Fruit fly (Drosophila melanogaster) whole organism, embryonic: ENCODE results near the gene ND-39.

ENCODE experiments used
- ATbp ChIP-seq: fragments of 200-800 bp; sonication (Bioruptor generic); optimal IDR thresholded peaks from 2 replicates; lab custom pipeline; 2017; ENCODE audit warnings: missing biosample characterization, mild to moderate bottlenecking, missing genetic modification characterization, missing genetic modification reagents
- Ada2b ChIP-seq: fragments of 200-800 bp; sonication (Bioruptor generic); IDR thresholded peaks from 2 replicates; pipeline ENCODE4 v1.3.6; 2022; ENCODE audit warnings: missing biosample characterization, missing genetic modification characterization
- Bgb ChIP-seq: fragments of 200-800 bp; sonication (Bioruptor generic); IDR thresholded peaks from 2 replicates; pipeline ENCODE4 v1.3.6; 2022; ENCODE audit warnings: missing biosample characterization, missing genetic modification characterization; ENCODE audit not compliant: partially characterized antibody
- Blimp-1 ChIP-seq: fragments of 200-800 bp; sonication (Bioruptor generic); optimal IDR thresholded peaks from 3 replicates; lab custom pipeline; 2018; ENCODE audit warnings: missing biosample characterization, missing genetic modification characterization, mild to moderate bottlenecking, moderate library complexity, missing genetic modification reagents
- CG12071 ChIP-seq: fragments of 200-800 bp; sonication (Bioruptor generic); optimal IDR thresholded peaks from 3 replicates; lab custom pipeline; 2018; ENCODE audit warnings: missing biosample characterization, mild to moderate bottlenecking, missing genetic modification characterization
- CG14441 ChIP-seq: fragments of 200-800 bp; sonication (Bioruptor generic); IDR thresholded peaks from 2 replicates; pipeline ENCODE4 v1.3.6; 2022; ENCODE audit warnings: missing biosample characterization, missing genetic modification characterization
- CG15011 ChIP-seq: fragments of 200-800 bp; sonication (Bioruptor generic); optimal IDR thresholded peaks from 3 replicates; lab custom pipeline; 2018; ENCODE audit warnings: missing biosample characterization, mild to moderate bottlenecking, missing genetic modification characterization
- CG15601 ChIP-seq: fragments of 200-800 bp; sonication (Bioruptor generic); optimal IDR thresholded peaks from 3 replicates; lab custom pipeline; 2019; ENCODE audit warnings: missing biosample characterization, mild to moderate bottlenecking, missing genetic modification characterization, moderate library complexity
- CG1792 ChIP-seq: fragments of 200-800 bp; sonication (Bioruptor generic); optimal IDR thresholded peaks from 2 replicates; lab custom pipeline; 2016; ENCODE audit warnings: missing biosample characterization, missing genetic modification characterization
- CG31365 ChIP-seq: fragments of 200-800 bp; sonication (Bioruptor generic); optimal IDR thresholded peaks from 2 replicates; lab custom pipeline; 2018; ENCODE audit warnings: missing biosample characterization, mild to moderate bottlenecking, missing genetic modification characterization
- CG33557 ChIP-seq: fragments of 200-800 bp; sonication (Bioruptor generic); optimal IDR thresholded peaks from 2 replicates; lab custom pipeline; 2019; ENCODE audit warnings: missing biosample characterization, mild to moderate bottlenecking, missing genetic modification characterization, moderate library complexity
- CG34422 ChIP-seq: fragments of 200-800 bp; sonication (Bioruptor generic); IDR thresholded peaks from 3 replicates; pipeline ENCODE4 v1.3.6; 2022; ENCODE audit warnings: missing biosample characterization, missing genetic modification characterization
- CG3847 ChIP-seq: fragments of 200-800 bp; sonication (Bioruptor generic); IDR thresholded peaks from 2 replicates; pipeline ENCODE4 v1.3.6; 2022; ENCODE audit warnings: missing biosample characterization, missing genetic modification characterization
- CG42726 ChIP-seq: fragments of 200-800 bp; sonication (Bioruptor generic); IDR thresholded peaks from 2 replicates; pipeline ENCODE4 v1.3.6; 2022; ENCODE audit warnings: missing biosample characterization, missing genetic modification characterization; ENCODE audit not compliant: partially characterized antibody
- CG4854 ChIP-seq: fragments of 200-800 bp; sonication (Bioruptor generic); optimal IDR thresholded peaks from 2 replicates; lab custom pipeline; 2016; ENCODE audit warnings: missing biosample characterization, missing genetic modification characterization, inconsistent platforms
- CG6175 ChIP-seq: fragments of 200-800 bp; sonication (Bioruptor generic); IDR thresholded peaks from 3 replicates; pipeline ENCODE4 v1.3.6; 2022; ENCODE audit warnings: missing biosample characterization, missing genetic modification characterization
- CG7839 ChIP-seq: fragments of 200-800 bp; sonication (Bioruptor generic); optimal IDR thresholded peaks from 3 replicates; lab custom pipeline; 2018; ENCODE audit warnings: missing biosample characterization, mild to moderate bottlenecking, missing genetic modification characterization, moderate library complexity
- CHES-1-like ChIP-seq: fragments of 200-800 bp; sonication (Bioruptor generic); optimal IDR thresholded peaks from 2 replicates; lab custom pipeline; 2016; ENCODE audit warnings: missing biosample characterization, missing genetic modification characterization
- Chrac-16 ChIP-seq: fragments of 200-800 bp; sonication (Bioruptor generic); optimal IDR thresholded peaks from 3 replicates; lab custom pipeline; 2016; ENCODE audit warnings: missing biosample characterization, missing genetic modification characterization
- D ChIP-seq, 2 experiments: fragments of 200-800 bp in 1 of 2; fragments of >200 bp in 1 of 2; sonication (Bioruptor generic) in 1 of 2; optimal IDR thresholded peaks; 2 replicates in 1 of 2; 3 replicates in 1 of 2; lab custom pipeline; 2017; ENCODE audit warnings: mild to moderate bottlenecking in 1 of 2, missing biosample characterization in 1 of 2, missing genetic modification characterization in 1 of 2, missing genetic modification reagents in 1 of 2
- Fer1 ChIP-seq: fragments of 200-800 bp; sonication (Bioruptor generic); optimal IDR thresholded peaks from 2 replicates; lab custom pipeline; 2017; ENCODE audit warnings: missing biosample characterization, mild to moderate bottlenecking, missing genetic modification characterization
- Fer3 ChIP-seq: fragments of 200-800 bp; sonication (Bioruptor generic); optimal IDR thresholded peaks from 2 replicates; lab custom pipeline; 2018; ENCODE audit warnings: missing biosample characterization, mild to moderate bottlenecking, missing genetic modification characterization, moderate library complexity
- Gsc ChIP-seq: fragments of 200-800 bp; sonication (Bioruptor generic); IDR thresholded peaks from 2 replicates; pipeline ENCODE4 v1.3.6; 2022; ENCODE audit warnings: missing biosample characterization, missing genetic modification characterization
- Jarid2 ChIP-seq: fragments of 200-800 bp; sonication (Bioruptor generic); optimal IDR thresholded peaks from 3 replicates; lab custom pipeline; 2017; ENCODE audit warnings: mild to moderate bottlenecking, missing biosample characterization, missing genetic modification reagents, missing genetic modification characterization
- Nf-YC ChIP-seq: fragments of 200-800 bp; optimal IDR thresholded peaks from 3 replicates; lab custom pipeline; 2019; ENCODE audit warnings: missing biosample characterization, mild to moderate bottlenecking, missing genetic modification characterization, moderate library complexity
- NfI ChIP-seq: fragments of 200-800 bp; sonication (Bioruptor generic); optimal IDR thresholded peaks from 3 replicates; lab custom pipeline; 2018; ENCODE audit warnings: missing biosample characterization, mild to moderate bottlenecking, missing genetic modification characterization, moderate library complexity
- Poxn ChIP-seq: fragments of 200-800 bp; sonication (Bioruptor generic); IDR thresholded peaks from 2 replicates; pipeline ENCODE4 v1.3.6; 2022; ENCODE audit warnings: missing biosample characterization, missing genetic modification characterization
- Spps ChIP-seq: fragments of 200-800 bp; sonication (Bioruptor generic); optimal IDR thresholded peaks from 2 replicates; lab custom pipeline; 2018; ENCODE audit warnings: missing biosample characterization, mild to moderate bottlenecking, missing genetic modification characterization
- TFAM ChIP-seq: fragments of 200-800 bp; sonication (Bioruptor generic); optimal IDR thresholded peaks from 2 replicates; lab custom pipeline; 2017; ENCODE audit warnings: missing biosample characterization, missing genetic modification characterization, inconsistent platforms
- Xrp1 ChIP-seq: fragments of 200-800 bp; sonication (Bioruptor generic); IDR thresholded peaks from 2 replicates; pipeline ENCODE4 v1.3.6; 2022; ENCODE audit warnings: missing biosample characterization, missing genetic modification characterization
- ac ChIP-seq: fragments of 200-800 bp; sonication (Bioruptor generic); optimal IDR thresholded peaks from 3 replicates; lab custom pipeline; 2017; ENCODE audit warnings: missing biosample characterization, mild to moderate bottlenecking, missing genetic modification characterization
- btn ChIP-seq: fragments of 200-800 bp; sonication (Bioruptor generic); optimal IDR thresholded peaks from 2 replicates; lab custom pipeline; 2016; ENCODE audit warnings: missing biosample characterization, missing genetic modification characterization
- cg ChIP-seq: fragments of 200-800 bp; sonication (Bioruptor generic); optimal IDR thresholded peaks from 3 replicates; lab custom pipeline; 2019; ENCODE audit warnings: missing biosample characterization, mild to moderate bottlenecking, missing genetic modification characterization, moderate library complexity
- ci ChIP-seq: fragments of 200-800 bp; sonication (Bioruptor generic); IDR thresholded peaks from 3 replicates; pipeline ENCODE4 v1.3.6; 2022; ENCODE audit warnings: missing biosample characterization, missing genetic modification characterization
- ewg ChIP-seq: fragments of 200-800 bp; sonication (Bioruptor generic); optimal IDR thresholded peaks from 3 replicates; lab custom pipeline; 2017; ENCODE audit warnings: mild to moderate bottlenecking, missing biosample characterization, missing genetic modification reagents, missing genetic modification characterization
- fd102C ChIP-seq: fragments of 200-800 bp; sonication (Bioruptor generic); optimal IDR thresholded peaks from 2 replicates; lab custom pipeline; 2018; ENCODE audit warnings: missing biosample characterization, mild to moderate bottlenecking, missing genetic modification characterization, moderate library complexity
- fu2 ChIP-seq: fragments of 200-800 bp; sonication (Bioruptor generic); optimal IDR thresholded peaks from 2 replicates; lab custom pipeline; 2016; ENCODE audit warnings: missing biosample characterization, missing genetic modification characterization
- jing ChIP-seq: fragments of 200-800 bp; sonication (Bioruptor generic); optimal IDR thresholded peaks from 2 replicates; lab custom pipeline; 2018; ENCODE audit warnings: missing biosample characterization, mild to moderate bottlenecking, missing genetic modification characterization
- klu ChIP-seq: fragments of 200-800 bp; sonication (Bioruptor generic); IDR thresholded peaks from 2 replicates; pipeline ENCODE4 v1.3.6; 2022; ENCODE audit warnings: missing biosample characterization, missing genetic modification characterization
- mam ChIP-seq: fragments of 200-800 bp; sonication (Bioruptor generic); optimal IDR thresholded peaks from 3 replicates; lab custom pipeline; 2016; ENCODE audit warnings: missing biosample characterization, missing genetic modification characterization
- nau ChIP-seq: fragments of 200-800 bp; sonication (Bioruptor generic); optimal IDR thresholded peaks from 3 replicates; lab custom pipeline; 2017; ENCODE audit warnings: missing biosample characterization, mild to moderate bottlenecking, missing genetic modification characterization, missing genetic modification reagents
- nerfin-1 ChIP-seq: fragments of 200-800 bp; sonication (Bioruptor generic); optimal IDR thresholded peaks from 3 replicates; lab custom pipeline; 2019; ENCODE audit warnings: missing biosample characterization, mild to moderate bottlenecking, missing genetic modification characterization, moderate library complexity
- org-1 ChIP-seq: fragments of 200-800 bp; sonication (Bioruptor generic); optimal IDR thresholded peaks from 2 replicates; lab custom pipeline; 2017; ENCODE audit warnings: missing biosample characterization, missing genetic modification characterization
- pum ChIP-seq: fragments of 200-800 bp; sonication (Bioruptor generic); optimal IDR thresholded peaks from 2 replicates; lab custom pipeline; 2016; ENCODE audit warnings: missing biosample characterization, missing genetic modification characterization
- scrt ChIP-seq: fragments of 200-800 bp; sonication (Bioruptor generic); optimal IDR thresholded peaks from 2 replicates; lab custom pipeline; 2018; ENCODE audit warnings: missing biosample characterization, mild to moderate bottlenecking, missing genetic modification characterization, moderate library complexity
- sens-2 ChIP-seq: fragments of 200-800 bp; sonication (Bioruptor generic); IDR thresholded peaks from 2 replicates; pipeline ENCODE4 v1.3.6; 2022; ENCODE audit warnings: missing biosample characterization, missing genetic modification characterization
- slbo ChIP-seq: fragments of 200-800 bp; sonication (Bioruptor generic); IDR thresholded peaks from 2 replicates; pipeline ENCODE4 v1.3.6; 2022; ENCODE audit warnings: missing biosample characterization, missing genetic modification characterization
- trh ChIP-seq: fragments of 200-800 bp; sonication (Bioruptor generic); optimal IDR thresholded peaks from 2 replicates; lab custom pipeline; 2016; ENCODE audit warnings: missing biosample characterization, missing genetic modification characterization
- vnd ChIP-seq: fragments of 200-800 bp; sonication (Bioruptor generic); IDR thresholded peaks from 3 replicates; pipeline ENCODE4 v1.3.6; 2022; ENCODE audit warnings: missing biosample characterization, missing genetic modification characterization; ENCODE audit not compliant: partially characterized antibody

Gene ND-39

dm6 chr3L:20526196-20526740, 34.4 kb downstream of the ND-39 start, which contains the start of gene Nubp2 (continued):
- TF ChIP-seq D (optimal IDR thresholded peaks at IDR 0.05; lab: Kevin White, UChicago) (no peak), D (GFP tag; optimal IDR thresholded peaks at IDR 0.05; lab: Kevin White, UChicago) (peak; percentile 94), CHES-1-like (peak; percentile 94), jing (peak; percentile 85), ewg (GFP tag; lab: Kevin White, UChicago) (peak; percentile 90), Fer3 (tag; lab: Kevin White, UChicago) (peak; percentile 94), Poxn (peak; percentile 81), Spps (tag; lab: Kevin White, UChicago) (peak; percentile 92), scrt (peak; percentile 96), TFAM (GFP tag; lab: Kevin White, UChicago) (peak; percentile 68), ci (GFP tag; lab: Robert Waterston, UW) (peak; percentile 87), CG14441 (GFP tag; lab: Robert Waterston, UW) (peak; percentile 90), CG6175 (peak; percentile 80; the same call in 2 of the 3 replicates), NfI (GFP tag; lab: Kevin White, UChicago) (peak; percentile 96), CG42726 (GFP tag; lab: Robert Waterston, UW) (no peak), CG15601 (tag; lab: Kevin White, UChicago) (peak; percentile 93), pum (GFP tag; lab: Kevin White, UChicago) (peak; percentile 96), Ada2b (GFP tag; lab: Robert Waterston, UW) (peak; percentile 90), klu (GFP tag; lab: Robert Waterston, UW) (peak; percentile 94), nerfin-1 (tag; lab: Kevin White, UChicago) (peak; percentile 94), Gsc (GFP tag; lab: Robert Waterston, UW) (no peak; the same call in 1 of the 2 replicates), mam (GFP tag; lab: Kevin White, UChicago) (peak; percentile 95), CG33557 (GFP tag; lab: Kevin White, UChicago) (peak; percentile 96), CG31365 (tag; lab: Kevin White, UChicago) (peak; percentile 51), trh (GFP tag; lab: Kevin White, UChicago) (peak; percentile 95), Fer1 (GFP tag; lab: Kevin White, UChicago) (peak; percentile 93), sens-2 (GFP tag; lab: Robert Waterston, UW) (peak; percentile 63; the same call in 1 of the 2 replicates), CG4854 (peak; percentile 87), vnd (GFP tag; lab: Robert Waterston, UW) (no peak), ac (GFP tag; lab: Kevin White, UChicago) (peak; percentile 83), btn (GFP tag; lab: Kevin White, UChicago) (peak; percentile 51), nau (GFP tag; lab: Kevin White, UChicago) (peak; percentile 87), CG15011 (GFP tag; lab: Kevin White, UChicago) (peak; percentile 92), Blimp-1 (GFP tag; lab: Kevin White, UChicago) (peak; percentile 91), CG34422 (peak; percentile 91), CG3847 (peak; percentile 96), CG1792 (GFP tag; lab: Kevin White, UChicago) (peak; percentile 87), Jarid2 (GFP tag; lab: Kevin White, UChicago) (peak; percentile 71), fd102C (peak; percentile 53), Nf-YC (tag; lab: Kevin White, UChicago) (peak; percentile 95), ATbp (GFP tag; lab: Kevin White, UChicago) (peak; percentile 88), CG12071 (GFP tag; lab: Kevin White, UChicago) (peak; percentile 81), CG7839 (tag; lab: Kevin White, UChicago) (peak; percentile 96), slbo (GFP tag; lab: Robert Waterston, UW) (peak; percentile 96), Bgb (GFP tag; lab: Robert Waterston, UW) (no peak), fu2 (GFP tag; lab: Kevin White, UChicago) (peak; percentile 94), Chrac-16 (GFP tag; lab: Kevin White, UChicago) (peak; percentile 97), Xrp1 (peak; percentile 95), cg (GFP tag; lab: Kevin White, UChicago) (no peak), org-1 (GFP tag; lab: Kevin White, UChicago) (peak; percentile 81)
